Fruit fly (Drosophila melanogaster) whole organism, pupa: Measurements from ENCODE around the gene Pp4-19C.

Experiments
- CG14655 ChIP-seq: fragments of 200-800 bp; sonication (Bioruptor generic); optimal IDR thresholded peaks from 3 replicates; lab custom pipeline; 2017; ENCODE audit warnings: mild to moderate bottlenecking, missing biosample characterization, missing genetic modification reagents, missing genetic modification characterization
- CG34367 ChIP-seq: fragments of 200-800 bp; sonication (Bioruptor generic); optimal IDR thresholded peaks from 2 replicates; lab custom pipeline; 2018; ENCODE audit warnings: missing biosample characterization, mild to moderate bottlenecking, missing genetic modification characterization
- CG4496 ChIP-seq: fragments of 200-800 bp; sonication (Bioruptor generic); IDR thresholded peaks from 3 replicates; pipeline ENCODE4 v1.3.6; 2022; ENCODE audit warnings: missing biosample characterization, missing genetic modification characterization
- CG8159 ChIP-seq: fragments of 200-800 bp; sonication (Bioruptor generic); optimal IDR thresholded peaks from 3 replicates; lab custom pipeline; 2018; ENCODE audit warnings: missing biosample characterization, mild to moderate bottlenecking, missing genetic modification characterization, moderate library complexity
- EcR ChIP-seq: fragments of 200-800 bp; sonication (Bioruptor generic); optimal IDR thresholded peaks from 3 replicates; lab custom pipeline; 2019; ENCODE audit warnings: missing biosample characterization, missing genetic modification characterization, mild to moderate bottlenecking, moderate library complexity, missing genetic modification reagents
- Pif1A ChIP-seq: fragments of 200-800 bp; sonication (Bioruptor generic); optimal IDR thresholded peaks from 3 replicates; lab custom pipeline; 2016; ENCODE audit warnings: missing biosample characterization, missing genetic modification characterization
- Snoo ChIP-seq: fragments of 200-800 bp; sonication (Bioruptor generic); optimal IDR thresholded peaks from 3 replicates; lab custom pipeline; 2017; ENCODE audit warnings: missing biosample characterization, mild to moderate bottlenecking, missing genetic modification characterization, inconsistent platforms
- gl ChIP-seq: fragments of 200-800 bp; sonication (Bioruptor generic); optimal IDR thresholded peaks from 2 replicates; lab custom pipeline; 2018; ENCODE audit warnings: missing biosample characterization, mild to moderate bottlenecking, missing genetic modification characterization

- TF ChIP-seq gl (tag; lab: Kevin White, UChicago) (no peak), CG8159 (tag; lab: Kevin White, UChicago) (no peak), CG4496 (GFP tag; lab: Robert Waterston, UW) (no peak), CG34367 (no peak), CG14655 (GFP tag; lab: Kevin White, UChicago) (no peak), EcR (GFP tag; lab: Kevin White, UChicago) (no peak), Pif1A (GFP tag; lab: Kevin White, UChicago) (no peak), Snoo (tag; lab: Kevin White, UChicago) (no peak)
Observed at dm6 chrX:20426818-20427217, 3.0 kb upstream of the Pp4-19C start, which contains the start of gene CG15456.
